Worm (Caenorhabditis elegans) whole organism, L4 larva: Measurements from ENCODE around the gene C01G12.16.

ENCODE experiments used
- F44E2.7 ChIP-seq: fragments of 200-800 bp; sonication (Bioruptor generic); IDR thresholded peaks from 2 replicates; pipeline ENCODE4 v2.1.2; 2022; ENCODE audit warnings: missing genetic modification characterization, missing compliant biosample characterization
- F49E8.2 ChIP-seq: sonication (generic microtip); optimal IDR thresholded peaks from 2 replicates; lab custom pipeline; 2016; ENCODE audit warnings: missing compliant biosample characterization, mild to moderate bottlenecking, missing genetic modification characterization, borderline replicate concordance
- T26A8.4 ChIP-seq: fragments of 200-800 bp; sonication (Bioruptor generic); IDR thresholded peaks from 2 replicates; pipeline ENCODE4 v1.3.6; 2022; ENCODE audit warnings: missing genetic modification characterization, missing compliant biosample characterization
- Y105C5A.15 ChIP-seq: fragments of 200-800 bp; sonication (Bioruptor generic); IDR thresholded peaks from 2 replicates; pipeline ENCODE4 v1.3.6; 2022; ENCODE audit warnings: missing genetic modification characterization, missing compliant biosample characterization
- Y5F2A.4 ChIP-seq: fragments of 200-800 bp; sonication (Bioruptor generic); optimal IDR thresholded peaks from 2 replicates; lab custom pipeline; 2018; ENCODE audit warnings: mild to moderate bottlenecking, missing genetic modification characterization, missing compliant biosample characterization
- Y75B8A.6 ChIP-seq: fragments of 200-800 bp; sonication (Bioruptor generic); IDR thresholded peaks from 2 replicates; pipeline ENCODE4 v1.3.6; 2022; ENCODE audit warnings: missing genetic modification reagents, missing genetic modification characterization, missing compliant biosample characterization
- aha-1 ChIP-seq: fragments of 150-350 bp; peaks from one replicate; lab custom pipeline; 2014; ENCODE audit warnings: missing biosample characterization, missing genetic modification characterization
- aly-2 ChIP-seq: sonication (generic microtip); optimal IDR thresholded peaks from 2 replicates; lab custom pipeline; 2018; ENCODE audit warnings: missing biosample characterization, missing genetic modification characterization
- ceh-20 ChIP-seq: fragments of 200-800 bp; sonication (Bioruptor generic); IDR thresholded peaks from 2 replicates; pipeline ENCODE4 v1.3.6; 2022; ENCODE audit warnings: missing genetic modification reagents, missing genetic modification characterization, missing compliant biosample characterization
- ceh-28 ChIP-seq: fragments of 150-350 bp; optimal IDR thresholded peaks from 2 replicates; lab custom pipeline; 2014; ENCODE audit warnings: missing biosample characterization, missing genetic modification reagents, missing genetic modification characterization
- cey-2 ChIP-seq: sonication (generic microtip); optimal IDR thresholded peaks from 3 replicates; lab custom pipeline; 2017; ENCODE audit warnings: missing genetic modification characterization, mild to moderate bottlenecking, missing compliant biosample characterization, antibody characterized with exemption, borderline replicate concordance; ENCODE audit not compliant: insufficient read depth
- daf-12 ChIP-seq: fragments of 150-350 bp; optimal IDR thresholded peaks from 2 replicates; lab custom pipeline; 2014; ENCODE audit warnings: missing biosample characterization, missing genetic modification reagents, missing genetic modification characterization
- daf-16 ChIP-seq, 3 experiments: sonication (generic microtip); optimal IDR thresholded peaks; 2 replicates each; lab custom pipeline; 2016 to 2017; ENCODE audit warnings: missing genetic modification characterization in 3 of 3, missing genetic modification reagents in 3 of 3, mild to moderate bottlenecking in 2 of 3, missing compliant biosample characterization in 2 of 3, missing biosample characterization in 1 of 3, moderate library complexity in 1 of 3
- daf-19 ChIP-seq: fragments of 200-800 bp; sonication (Bioruptor generic); conservative IDR thresholded peaks from 2 replicates; pipeline ENCODE4 v1.3.6; 2022; ENCODE audit warnings: missing genetic modification characterization, missing compliant biosample characterization
- daf-8 ChIP-seq: fragments of 200-800 bp; sonication (Bioruptor generic); IDR thresholded peaks from 2 replicates; pipeline ENCODE4 v1.3.6; 2022; ENCODE audit warnings: missing genetic modification characterization, missing compliant biosample characterization
- dmd-6 ChIP-seq: fragments of 200-800 bp; sonication (Bioruptor generic); IDR thresholded peaks from 2 replicates; pipeline ENCODE4 v1.3.6; 2022; ENCODE audit warnings: missing genetic modification reagents, missing genetic modification characterization, missing compliant biosample characterization
- dmd-8 ChIP-seq: fragments of 200-800 bp; sonication (Bioruptor generic); IDR thresholded peaks from 2 replicates; pipeline ENCODE4 v1.3.6; 2022; ENCODE audit warnings: missing genetic modification characterization, missing compliant biosample characterization
- dpl-1 ChIP-seq: fragments of 150-350 bp; optimal IDR thresholded peaks from 2 replicates; lab custom pipeline; 2014; ENCODE audit warnings: missing biosample characterization, missing genetic modification reagents, missing genetic modification characterization
- duxl-1 ChIP-seq: sonication (generic microtip); optimal IDR thresholded peaks from 2 replicates; lab custom pipeline; 2016; ENCODE audit warnings: mild to moderate bottlenecking, missing genetic modification characterization, moderate library complexity, missing compliant biosample characterization; ENCODE audit not compliant: poor library complexity
- dve-1 ChIP-seq: sonication (generic microtip); optimal IDR thresholded peaks from 2 replicates; lab custom pipeline; 2017; ENCODE audit warnings: antibody characterized with exemption, mild to moderate bottlenecking, missing genetic modification characterization, missing compliant biosample characterization; ENCODE audit not compliant: insufficient read depth
- egl-27 ChIP-seq: sonication (generic microtip); optimal IDR thresholded peaks from 3 replicates; lab custom pipeline; 2017; ENCODE audit warnings: missing biosample characterization, missing genetic modification reagents, missing genetic modification characterization
- gei-8 ChIP-seq: fragments of 200-800 bp; sonication (Bioruptor generic); optimal IDR thresholded peaks from 2 replicates; lab custom pipeline; 2018; ENCODE audit warnings: mild to moderate bottlenecking, missing genetic modification characterization, missing compliant biosample characterization
- hmg-1.1 ChIP-seq: fragments of 200-800 bp; sonication (Bioruptor generic); IDR thresholded peaks from 2 replicates; pipeline ENCODE4 v1.3.6; 2022; ENCODE audit warnings: missing genetic modification reagents, missing genetic modification characterization, missing compliant biosample characterization
- jun-1 ChIP-seq: fragments of 150-350 bp; optimal IDR thresholded peaks from 2 replicates; lab custom pipeline; 2014; ENCODE audit warnings: missing biosample characterization, missing genetic modification reagents, missing genetic modification characterization
- lim-7 ChIP-seq: fragments of 200-800 bp; sonication (Bioruptor generic); IDR thresholded peaks from 2 replicates; pipeline ENCODE4 v1.3.6; 2022; ENCODE audit warnings: missing genetic modification characterization, missing compliant biosample characterization
- lin-13 ChIP-seq: fragments of 150-350 bp; optimal IDR thresholded peaks from 2 replicates; lab custom pipeline; 2014; ENCODE audit warnings: missing biosample characterization, missing genetic modification reagents, missing genetic modification characterization
- lin-15B ChIP-seq: fragments of 150-350 bp; sonication (generic microtip); optimal IDR thresholded peaks from 3 replicates; lab custom pipeline; 2014; ENCODE audit warnings: missing biosample characterization, missing genetic modification characterization
- madf-5 ChIP-seq, 2 experiments: fragments of 200-800 bp; sonication (Bioruptor generic); IDR thresholded peaks; 2 replicates each; pipeline ENCODE4 v1.3.6; 2022; ENCODE audit warnings: missing compliant biosample characterization in 2 of 2, missing genetic modification characterization in 2 of 2
- madf-9 ChIP-seq: fragments of 200-800 bp; sonication (Bioruptor generic); conservative IDR thresholded peaks from 2 replicates; pipeline ENCODE4 v1.3.6; 2022; ENCODE audit warnings: missing genetic modification reagents, missing genetic modification characterization, missing compliant biosample characterization
- mdl-1 ChIP-seq, 2 experiments: fragments of 150-350 bp in 1 of 2; sonication (generic microtip) in 1 of 2; optimal IDR thresholded peaks; 2 replicates each; lab custom pipeline; 2014 to 2017; ENCODE audit warnings: missing biosample characterization in 2 of 2, missing genetic modification characterization in 2 of 2
- mdt-29 ChIP-seq: fragments of 200-800 bp; sonication (Bioruptor generic); IDR thresholded peaks from 2 replicates; pipeline ENCODE4 v1.3.6; 2022; ENCODE audit warnings: missing genetic modification reagents, missing genetic modification characterization, missing compliant biosample characterization
- mes-2 ChIP-seq: sonication (generic microtip); optimal IDR thresholded peaks from 2 replicates; lab custom pipeline; 2016; ENCODE audit warnings: missing genotype, mild to moderate bottlenecking, missing genetic modification characterization, missing compliant biosample characterization; ENCODE audit not compliant: poor library complexity, severe bottlenecking
- nhr-10 ChIP-seq: fragments of 150-350 bp; optimal IDR thresholded peaks from 2 replicates; lab custom pipeline; 2014; ENCODE audit warnings: missing biosample characterization, missing genetic modification characterization
- nhr-111 ChIP-seq: fragments of 200-800 bp; sonication (Bioruptor generic); optimal IDR thresholded peaks from 2 replicates; lab custom pipeline; 2018; ENCODE audit warnings: mild to moderate bottlenecking, missing genetic modification characterization, missing compliant biosample characterization
- nhr-28 ChIP-seq: fragments of 150-350 bp; optimal IDR thresholded peaks from 2 replicates; lab custom pipeline; 2014; ENCODE audit warnings: missing biosample characterization, missing genetic modification characterization
- nhr-42 ChIP-seq: fragments of 200-800 bp; sonication (Bioruptor generic); IDR thresholded peaks from 2 replicates; pipeline ENCODE4 v1.3.6; 2022; ENCODE audit warnings: missing genetic modification characterization, missing compliant biosample characterization
- nhr-48 ChIP-seq: sonication (generic microtip); optimal IDR thresholded peaks from 2 replicates; lab custom pipeline; 2016; ENCODE audit warnings: mild to moderate bottlenecking, missing genetic modification characterization, missing compliant biosample characterization
- nhr-6 ChIP-seq: fragments of 150-350 bp; optimal IDR thresholded peaks from 2 replicates; lab custom pipeline; 2014; ENCODE audit warnings: missing biosample characterization, missing genetic modification characterization
- nhr-76 ChIP-seq: fragments of 150-350 bp; optimal IDR thresholded peaks from 2 replicates; lab custom pipeline; 2014; ENCODE audit warnings: missing biosample characterization, missing genetic modification characterization
- pha-4 ChIP-seq, 2 experiments: fragments of 150-350 bp in 1 of 2; fragments of 200-800 bp in 1 of 2; sonication (Bioruptor generic) in 1 of 2; IDR thresholded peaks in 1 of 2; optimal IDR thresholded peaks in 1 of 2; 2 replicates each; pipeline versions ENCODE4 v1.3.6 to Lab custom; 2014 to 2022; ENCODE audit warnings: missing genetic modification characterization in 2 of 2, missing genetic modification reagents in 2 of 2, missing biosample characterization in 1 of 2, missing compliant biosample characterization in 1 of 2
- pqm-1 ChIP-seq: sonication (generic microtip); optimal IDR thresholded peaks from 2 replicates; lab custom pipeline; 2017; ENCODE audit warnings: missing biosample characterization, missing genetic modification characterization
- saeg-2 ChIP-seq: fragments of 200-800 bp; sonication (Bioruptor generic); IDR thresholded peaks from 2 replicates; pipeline ENCODE4 v1.3.6; 2022; ENCODE audit warnings: missing genetic modification reagents, missing genetic modification characterization, missing compliant biosample characterization
- snpc-1.2 ChIP-seq: fragments of 200-800 bp; sonication (Bioruptor generic); IDR thresholded peaks from 2 replicates; pipeline ENCODE4 v1.3.6; 2022; ENCODE audit warnings: missing genetic modification reagents, missing genetic modification characterization, missing compliant biosample characterization
- spr-1 ChIP-seq: sonication (generic microtip); optimal IDR thresholded peaks from 2 replicates; lab custom pipeline; 2016; ENCODE audit warnings: mild to moderate bottlenecking, missing genetic modification characterization, missing compliant biosample characterization
- tra-1 ChIP-seq: fragments of 200-800 bp; sonication (Bioruptor generic); IDR thresholded peaks from 2 replicates; pipeline ENCODE4 v1.3.6; 2022; ENCODE audit warnings: missing genetic modification reagents, missing genetic modification characterization, missing compliant biosample characterization
- unc-39 ChIP-seq: sonication (generic microtip); optimal IDR thresholded peaks from 2 replicates; lab custom pipeline; 2017; ENCODE audit warnings: missing biosample characterization, missing genetic modification characterization
- zag-1 ChIP-seq: fragments of 150-350 bp; optimal IDR thresholded peaks from 2 replicates; lab custom pipeline; 2014; ENCODE audit warnings: missing biosample characterization, missing genetic modification characterization
- zip-2 ChIP-seq: fragments of 150-350 bp; optimal IDR thresholded peaks from 2 replicates; lab custom pipeline; 2014; ENCODE audit warnings: missing biosample characterization, missing genetic modification characterization

Gene C01G12.16

DNA sequence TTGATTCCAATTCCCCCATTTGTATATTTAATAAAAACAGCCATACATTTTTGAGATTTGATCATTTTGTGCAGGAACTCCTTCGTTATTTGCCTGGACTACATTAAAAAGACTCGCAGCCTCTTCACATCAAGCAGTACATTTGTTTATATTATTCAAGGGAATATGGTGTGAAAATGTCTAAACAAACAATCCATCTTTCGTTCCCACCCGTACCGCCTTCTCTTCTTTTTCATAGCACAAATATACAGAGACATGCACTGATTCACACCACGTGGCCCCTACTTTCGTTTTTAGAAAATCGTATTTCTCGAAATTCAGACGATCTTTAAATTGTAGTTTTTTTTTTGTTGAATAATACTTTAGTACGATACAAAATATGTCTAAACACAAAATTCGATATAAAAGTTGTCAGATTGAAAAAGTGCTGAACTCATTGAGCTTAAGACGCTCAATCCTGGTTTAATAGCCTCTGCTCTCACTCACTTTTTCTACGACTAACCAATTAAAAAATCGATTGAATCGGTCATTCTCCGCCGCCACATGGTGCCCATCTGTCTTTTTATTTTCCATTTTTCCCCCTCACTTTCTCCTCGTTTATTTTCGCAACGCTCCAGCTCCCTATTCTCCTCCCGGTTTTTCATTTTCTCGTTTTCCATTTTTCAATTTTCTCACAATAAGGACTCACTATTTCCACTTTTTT is 34.4 kb downstream of the C01G12.16 start:
- TF ChIP-seq Y75B8A.6 (GFP tag; lab: Robert Waterston, UW) (peak; percentile 56; the same call in 1 of the 2 replicates), Y5F2A.4 (peak; percentile 54), F44E2.7 (peak; percentile 64; the same call in 1 of the 2 replicates), daf-19 (peak; percentile 82), daf-12 (no peak), dmd-8 (GFP tag; lab: Robert Waterston, UW) (0 out of 2 replicates have a peak, but pooled peaks have one; percentile 36), gei-8 (GFP tag; lab: Kevin White, UChicago) (peak; percentile 15), saeg-2 (GFP tag; lab: Robert Waterston, UW) (peak; percentile 73; the same call in 1 of the 2 replicates), T26A8.4 (GFP tag; lab: Robert Waterston, UW) (peak; percentile 97), ceh-28 (tag; lab: Kevin White, UChicago) (no peak), nhr-76 (tag; lab: Kevin White, UChicago) (peak; percentile 16), pqm-1 (tag; lab: Kevin White, UChicago) (peak; percentile 11), madf-9 (GFP tag; lab: Robert Waterston, UW) (0 out of 2 replicates have a peak, but pooled peaks have one; percentile 16), jun-1 (tag; lab: Kevin White, UChicago) (peak; percentile 63), mes-2 (peak; percentile 80), nhr-6 (peak; percentile 34), zag-1 (tag; lab: Kevin White, UChicago) (no peak), lin-13 (GFP tag; lab: Kevin White, UChicago) (peak; percentile 26), nhr-111 (peak; percentile 80), madf-5 (GFP tag; IDR thresholded peaks at IDR 0.05; lab: Robert Waterston, UW) (no peak), nhr-10 (tag; lab: Kevin White, UChicago) (no peak), Y105C5A.15 (GFP tag; lab: Robert Waterston, UW) (peak; percentile 66; the same call in 1 of the 2 replicates), nhr-42 (GFP tag; lab: Robert Waterston, UW) (no peak), dmd-6 (GFP tag; lab: Robert Waterston, UW) (peak; percentile 30; the same call in 1 of the 2 replicates), duxl-1 (tag; lab: Kevin White, UChicago) (peak; percentile 42), mdt-29 (GFP tag; lab: Robert Waterston, UW) (0 out of 2 replicates have a peak, but pooled peaks have one; percentile 51), spr-1 (tag; lab: Kevin White, UChicago) (peak; percentile 48), hmg-1.1 (GFP tag; lab: Robert Waterston, UW) (peak; percentile 52), aha-1 (tag; lab: Kevin White, UChicago) (peak; percentile 99), dve-1 (tag; lab: Kevin White, UChicago) (peak; percentile 88), daf-16 (GFP tag; optimal IDR thresholded peaks at IDR 0.05; lab: Kevin White, UChicago) (peak; percentile 33 to 62), daf-16 (tag; optimal IDR thresholded peaks at IDR 0.05; lab: Kevin White, UChicago) (peak; percentile 59), tra-1 (GFP tag; lab: Robert Waterston, UW) (0 out of 2 replicates have a peak, but pooled peaks have one; percentile 36), mdl-1 (tag; optimal IDR thresholded peaks at IDR 0.05; lab: Kevin White, UChicago) (peak in 1 of 2 experiments; percentile 15), ceh-20 (peak; percentile 15; the same call in 1 of the 2 replicates), zip-2 (tag; lab: Kevin White, UChicago) (peak; percentile 49), egl-27 (tag; lab: Kevin White, UChicago) (no peak), pha-4 (GFP tag; IDR thresholded peaks at IDR 0.05; lab: Robert Waterston, UW) (peak; percentile 67; the same call in 1 of the 2 replicates), pha-4 (tag; optimal IDR thresholded peaks at IDR 0.05; lab: Kevin White, UChicago) (peak; percentile 7), unc-39 (no peak), nhr-28 (tag; lab: Kevin White, UChicago) (no peak), lin-15B (no peak), snpc-1.2 (GFP tag; lab: Robert Waterston, UW) (peak; percentile 71), daf-8 (GFP tag; lab: Robert Waterston, UW) (no peak), F49E8.2 (no peak), nhr-48 (peak; percentile 23), cey-2 (no peak), lim-7 (GFP tag; lab: Robert Waterston, UW) (no peak), dpl-1 (GFP tag; lab: Kevin White, UChicago) (no peak), aly-2 (tag; lab: Kevin White, UChicago) (no peak)
